Worm (Caenorhabditis elegans) whole organism, L1 larva: ENCODE measurements around the gene Y38C1BA.4.

Source experiments
- alr-1 ChIP-seq: fragments of 200-800 bp; sonication (Bioruptor generic); optimal IDR thresholded peaks from 2 replicates; lab custom pipeline; 2018; ENCODE audit warnings: borderline replicate concordance, mild to moderate bottlenecking, missing genetic modification characterization, missing compliant biosample characterization
- ceh-88 ChIP-seq: fragments of 200-800 bp; sonication (Bioruptor generic); IDR thresholded peaks from 2 replicates; pipeline ENCODE4 v1.3.6; 2022; ENCODE audit warnings: missing genetic modification characterization, missing compliant biosample characterization
- elt-3 ChIP-seq, 6 experiments: fragments of 150-350 bp in 1 of 6; sonication (generic microtip); optimal IDR thresholded peaks; 2 replicates each; lab custom pipeline; 2017 to 2018; ENCODE audit warnings: missing biosample characterization in 6 of 6, missing genetic modification characterization in 6 of 6, inconsistent platforms in 1 of 6
- nhr-76 ChIP-seq: sonication (generic microtip); optimal IDR thresholded peaks from 2 replicates; lab custom pipeline; 2017; ENCODE audit warnings: missing biosample characterization, missing genetic modification characterization
- nhr-85 ChIP-seq: sonication (generic microtip); peaks from one replicate; lab custom pipeline; 2016; ENCODE audit warnings: missing genetic modification characterization, inconsistent platforms, missing compliant biosample characterization
- tbx-2 ChIP-seq: sonication (generic microtip); optimal IDR thresholded peaks from 2 replicates; lab custom pipeline; 2016; ENCODE audit warnings: missing genetic modification characterization, missing compliant biosample characterization
- unc-130 ChIP-seq: fragments of 150-350 bp; optimal IDR thresholded peaks from 2 replicates; lab custom pipeline; 2017; ENCODE audit warnings: missing biosample characterization, missing genetic modification characterization, inconsistent platforms

- no peak for TF ChIP-seq alr-1 (tag; lab: Kevin White, UChicago)
- TF ChIP-seq tbx-2 (tag; lab: Kevin White, UChicago), result peak; percentile 67
- no peak for TF ChIP-seq ceh-88 (GFP tag; lab: Robert Waterston, UW)
- TF ChIP-seq nhr-85, result peak; percentile 70
- TF ChIP-seq unc-130, result no peak
- peak in 5 of 6 experiments; percentile 23 to 86 (median 50) for TF ChIP-seq elt-3 (tag; optimal IDR thresholded peaks at IDR 0.05; lab: Kevin White, UChicago)
- TF ChIP-seq nhr-76 (tag; lab: Kevin White, UChicago), result no peak
Measured at ce11 chrIV:1837134-1837533, 15.5 kb downstream of the Y38C1BA.4 start.
